Worm (Caenorhabditis elegans): ENCODE data around the gene ZK1290.14.
A peak's percentile ranks its signal among the peaks of the same experiment; 100 is the strongest.

The ZK1290.14 gene

DNA sequence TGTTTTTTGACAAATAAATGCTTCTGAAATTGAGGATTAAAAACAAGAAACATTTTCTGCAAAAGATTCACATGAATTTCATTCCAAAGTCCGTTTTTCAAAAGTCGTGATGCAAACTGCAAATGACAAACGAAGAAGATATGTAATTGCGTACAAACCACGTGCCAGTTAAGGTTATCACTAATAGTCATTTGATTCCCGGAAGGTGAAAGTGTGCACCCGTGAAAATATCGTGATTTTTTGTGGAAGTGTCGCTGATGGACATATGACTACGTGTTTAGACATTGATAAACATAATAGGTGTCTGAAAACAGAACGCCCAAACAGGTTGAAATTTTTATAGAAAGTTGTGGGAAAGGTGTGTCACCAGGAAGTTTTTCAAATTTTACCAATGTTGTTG lies 27.2 kb downstream of the ZK1290.14 start (continued):
- no peak for TF ChIP-seq T26A5.8 (tag; optimal IDR thresholded peaks at IDR 0.05)
- TF ChIP-seq hsf-1 (GFP tag; IDR thresholded peaks at IDR 0.05): 0 out of 2 replicates have a peak, but pooled peaks have one; percentile 44
- no peak for TF ChIP-seq hlh-26 (GFP tag; conservative IDR thresholded peaks at IDR 0.05)
- peak; percentile 63 for TF ChIP-seq ztf-26 (tag; optimal IDR thresholded peaks at IDR 0.05)
- 0 out of 2 replicates have a peak, but pooled peaks have one; percentile 32 for TF ChIP-seq ceh-40 (GFP tag; IDR thresholded peaks at IDR 0.05)
- no peak for TF ChIP-seq mcd-1 (GFP tag; IDR thresholded peaks at IDR 0.05)
- TF ChIP-seq ztf-22 (GFP tag; optimal IDR thresholded peaks at IDR 0.05): peak; percentile 28
- TF ChIP-seq C06A6.2 (GFP tag; conservative IDR thresholded peaks at IDR 0.05): peak; percentile 69; the same call in 1 of the 2 replicates
- no peak for TF ChIP-seq ztf-18 (tag; optimal IDR thresholded peaks at IDR 0.05)
- TF ChIP-seq nhr-120 (GFP tag; IDR thresholded peaks at IDR 0.05): no peak
- TF ChIP-seq ccch-3 (GFP tag; optimal IDR thresholded peaks at IDR 0.05): no peak
- no peak for TF ChIP-seq B0019.2 (GFP tag; conservative IDR thresholded peaks at IDR 0.05)
- no peak for TF ChIP-seq akir-1 (GFP tag; optimal IDR thresholded peaks at IDR 0.05)
- no peak for TF ChIP-seq repo-1 (tag; optimal IDR thresholded peaks at IDR 0.05)
- no peak for TF ChIP-seq xnd-1 (tag; optimal IDR thresholded peaks at IDR 0.05)
- no peak for TF ChIP-seq hmg-20 (GFP tag; IDR thresholded peaks at IDR 0.05)
- no peak for TF ChIP-seq ztf-3 (GFP tag; optimal IDR thresholded peaks at IDR 0.05)
- no peak for TF ChIP-seq F52B5.7 (tag; optimal IDR thresholded peaks at IDR 0.05)
- no peak for TF ChIP-seq ekl-4 (GFP tag; IDR thresholded peaks at IDR 0.05)
- TF ChIP-seq cebp-2 (GFP tag; IDR thresholded peaks at IDR 0.05): no peak
- no peak for TF ChIP-seq mes-4 (tag; optimal IDR thresholded peaks at IDR 0.05)
- no peak for TF ChIP-seq lsl-1 (GFP tag; optimal IDR thresholded peaks at IDR 0.05)
- TF ChIP-seq nfyb-1 (GFP tag; IDR thresholded peaks at IDR 0.05): 0 out of 2 replicates have a peak, but pooled peaks have one; percentile 37
- no peak for TF ChIP-seq F33H1.4 (GFP tag; IDR thresholded peaks at IDR 0.05)
- no peak for TF ChIP-seq ztf-28 (GFP tag; IDR thresholded peaks at IDR 0.05)
- no peak for TF ChIP-seq rpc-1 (optimal IDR thresholded peaks at IDR 0.05)
- TF ChIP-seq rpc-1 (tag; optimal IDR thresholded peaks at IDR 0.05): no peak
- TF ChIP-seq sptf-2 (GFP tag; optimal IDR thresholded peaks at IDR 0.05): no peak
- TF ChIP-seq F39B2.1 (GFP tag; IDR thresholded peaks at IDR 0.05): no peak
- TF ChIP-seq attf-6 (GFP tag; IDR thresholded peaks at IDR 0.05): no peak
- no peak for TF ChIP-seq Y56A3A.18 (GFP tag; IDR thresholded peaks at IDR 0.05)
- no peak for TF ChIP-seq F57C9.4 (tag; optimal IDR thresholded peaks at IDR 0.05)
- TF ChIP-seq ztf-6 (GFP tag; IDR thresholded peaks at IDR 0.05): no peak
- no peak for TF ChIP-seq ceh-79 (tag; optimal IDR thresholded peaks at IDR 0.05)
- no peak for TF ChIP-seq hrde-1 (tag; optimal IDR thresholded peaks at IDR 0.05; ENCODE audit: borderline replicate concordance)
- TF ChIP-seq nfya-2 (GFP tag; IDR thresholded peaks at IDR 0.05): no peak
- no peak for TF ChIP-seq nhr-90 (tag; optimal IDR thresholded peaks at IDR 0.05)

DNA sequence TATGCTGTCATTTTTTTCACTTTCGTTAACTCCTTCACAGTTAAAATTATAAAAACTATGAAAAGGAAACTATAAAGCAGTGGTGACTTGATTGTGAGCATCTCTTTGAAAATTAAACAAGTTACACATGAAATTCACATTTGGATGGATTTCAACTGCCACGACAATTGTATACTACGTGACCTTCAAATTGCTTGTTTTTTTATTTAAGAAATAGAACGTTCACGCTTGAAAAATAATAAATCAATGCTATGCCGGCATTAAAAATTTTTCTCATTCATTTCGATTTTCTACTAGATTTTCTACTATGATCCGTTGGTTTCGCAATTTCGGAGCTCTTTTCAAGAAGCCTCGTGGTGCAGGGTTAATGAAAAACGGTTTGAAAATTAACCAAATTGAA lies 29.9 kb downstream of the ZK1290.14 start, which contains the start of the genes ZK1290.7 and rnh-1.1:
TSS of gene ZK1290.7 (minus strand) at position 101 of the 400 bp plus-strand sequence.
TSS of gene rnh-1.1 (plus strand) at position 281 of the 400 bp plus-strand sequence.
- no peak for TF ChIP-seq nhr-27 (tag; optimal IDR thresholded peaks at IDR 0.05)
- no peak for TF ChIP-seq snpc-1.3 (tag; optimal IDR thresholded peaks at IDR 0.05; ENCODE audit: insufficient read depth)
- no peak for TF ChIP-seq nhr-120 (GFP tag; IDR thresholded peaks at IDR 0.05)
- no peak for TF ChIP-seq Y56A3A.18 (GFP tag; IDR thresholded peaks at IDR 0.05)
- no peak for TF ChIP-seq snpc-4 (GFP tag; optimal IDR thresholded peaks at IDR 0.05)
- no peak for TF ChIP-seq snpc-4 (tag; optimal IDR thresholded peaks at IDR 0.05)
